Fruit fly (Drosophila melanogaster) Kc167 (cell line): ENCODE measurements around the gene CG33099.

Experiments used
- Myc ChIP-seq: fragments of >200 bp; optimal IDR thresholded peaks from 2 replicates; lab custom pipeline; 2017; ENCODE audit warnings: missing external identifiers
- Sin3A ChIP-seq: fragments of >200 bp; optimal IDR thresholded peaks from 2 replicates; lab custom pipeline; 2018; ENCODE audit warnings: missing external identifiers
- insv ChIP-seq: fragments of >200 bp; optimal IDR thresholded peaks from 3 replicates; lab custom pipeline; 2018; ENCODE audit warnings: missing external identifiers
- psq ChIP-seq: fragments of >200 bp; optimal IDR thresholded peaks from 2 replicates; lab custom pipeline; 2017; ENCODE audit warnings: missing external identifiers

dm6 chr3R:22576979-22577378 lies 46.6 kb upstream of the CG33099 start:
- TF ChIP-seq psq (lab: Kevin White, UChicago) (no peak), Myc (lab: Kevin White, UChicago) (no peak), insv (lab: Kevin White, UChicago) (no peak), Sin3A (lab: Kevin White, UChicago) (no peak)
